Fruit fly (Drosophila melanogaster) whole organism, adult: ENCODE results near the gene CG14431.

Experiments
- CG11617 ChIP-seq: fragments of 200-800 bp; sonication (Bioruptor generic); optimal IDR thresholded peaks from 2 replicates; lab custom pipeline; 2017; ENCODE audit warnings: mild to moderate bottlenecking, missing biosample characterization, missing genetic modification reagents, missing genetic modification characterization
- CG12768 ChIP-seq: fragments of 200-800 bp; sonication (Bioruptor generic); optimal IDR thresholded peaks from 2 replicates; lab custom pipeline; 2017; ENCODE audit warnings: missing biosample characterization, missing genetic modification characterization, mild to moderate bottlenecking, moderate library complexity, missing genetic modification reagents
- CG14711 ChIP-seq: fragments of 200-800 bp; sonication (Bioruptor generic); optimal IDR thresholded peaks from 2 replicates; lab custom pipeline; 2018; ENCODE audit warnings: missing biosample characterization, mild to moderate bottlenecking, missing genetic modification characterization, moderate library complexity
- CG1620 ChIP-seq: fragments of 200-800 bp; sonication (Bioruptor generic); optimal IDR thresholded peaks from 2 replicates; lab custom pipeline; 2016; ENCODE audit warnings: missing biosample characterization, missing genetic modification characterization
- CG33017 ChIP-seq: fragments of 200-800 bp; sonication (Bioruptor generic); optimal IDR thresholded peaks from 2 replicates; lab custom pipeline; 2018; ENCODE audit warnings: missing biosample characterization, mild to moderate bottlenecking, missing genetic modification characterization, moderate library complexity
- CG5204 ChIP-seq: fragments of 200-800 bp; sonication (Bioruptor generic); optimal IDR thresholded peaks from 2 replicates; lab custom pipeline; 2016; ENCODE audit warnings: missing biosample characterization, missing genetic modification characterization
- CG7045 ChIP-seq: fragments of 200-800 bp; sonication (Bioruptor generic); optimal IDR thresholded peaks from 2 replicates; lab custom pipeline; 2017; ENCODE audit warnings: missing biosample characterization, mild to moderate bottlenecking, missing genetic modification characterization
- CG7101 ChIP-seq: fragments of 200-800 bp; sonication (Bioruptor generic); optimal IDR thresholded peaks from 2 replicates; lab custom pipeline; 2018; ENCODE audit warnings: missing biosample characterization, mild to moderate bottlenecking, missing genetic modification characterization, moderate library complexity
- Clk ChIP-seq: fragments of 200-800 bp; sonication (Bioruptor generic); optimal IDR thresholded peaks from 2 replicates; lab custom pipeline; 2017; ENCODE audit warnings: missing biosample characterization, missing genetic modification characterization
- Crg-1 ChIP-seq: fragments of 200-800 bp; sonication (Bioruptor generic); optimal IDR thresholded peaks from 2 replicates; lab custom pipeline; 2016; ENCODE audit warnings: missing biosample characterization, missing genetic modification characterization
- Hr96 ChIP-seq: fragments of 200-800 bp; sonication (Bioruptor generic); optimal IDR thresholded peaks from 2 replicates; lab custom pipeline; 2016; ENCODE audit warnings: missing biosample characterization, missing genetic modification characterization
- Mnt ChIP-seq: fragments of 200-800 bp; sonication (Bioruptor generic); optimal IDR thresholded peaks from 2 replicates; lab custom pipeline; 2016; ENCODE audit warnings: missing biosample characterization, mild to moderate bottlenecking, missing genetic modification characterization
- bab1 ChIP-seq: fragments of 200-800 bp; sonication (Bioruptor generic); optimal IDR thresholded peaks from 3 replicates; lab custom pipeline; 2019; ENCODE audit warnings: missing biosample characterization, mild to moderate bottlenecking, missing genetic modification characterization, moderate library complexity
- cic ChIP-seq: fragments of 200-800 bp; sonication (Bioruptor generic); optimal IDR thresholded peaks from 2 replicates; lab custom pipeline; 2017; ENCODE audit warnings: missing biosample characterization, mild to moderate bottlenecking, missing genetic modification characterization, moderate library complexity
- cnc ChIP-seq, 2 experiments: fragments of >200 bp; optimal IDR thresholded peaks; 2 replicates each; lab custom pipeline; 2017
- kay ChIP-seq: fragments of 200-800 bp; sonication (Bioruptor generic); peaks from one replicate; lab custom pipeline; 2016; ENCODE audit warnings: missing biosample characterization, missing genetic modification characterization, borderline replicate concordance
- ovo ChIP-seq: fragments of 200-800 bp; sonication (Bioruptor generic); optimal IDR thresholded peaks from 2 replicates; lab custom pipeline; 2016; ENCODE audit warnings: missing biosample characterization, missing genetic modification characterization
- pad ChIP-seq: fragments of 200-800 bp; sonication (Bioruptor generic); optimal IDR thresholded peaks from 3 replicates; lab custom pipeline; 2017; ENCODE audit warnings: missing biosample characterization, missing genetic modification characterization, mild to moderate bottlenecking, moderate library complexity, missing genetic modification reagents
- tj ChIP-seq: fragments of 200-800 bp; sonication (Bioruptor generic); optimal IDR thresholded peaks from 3 replicates; lab custom pipeline; 2017; ENCODE audit warnings: missing biosample characterization, mild to moderate bottlenecking, missing genetic modification characterization, moderate library complexity
- toe ChIP-seq: fragments of 200-800 bp; sonication (Bioruptor generic); optimal IDR thresholded peaks from 2 replicates; lab custom pipeline; 2016; ENCODE audit warnings: missing biosample characterization, missing genetic modification characterization

CG14431 gene

DNA sequence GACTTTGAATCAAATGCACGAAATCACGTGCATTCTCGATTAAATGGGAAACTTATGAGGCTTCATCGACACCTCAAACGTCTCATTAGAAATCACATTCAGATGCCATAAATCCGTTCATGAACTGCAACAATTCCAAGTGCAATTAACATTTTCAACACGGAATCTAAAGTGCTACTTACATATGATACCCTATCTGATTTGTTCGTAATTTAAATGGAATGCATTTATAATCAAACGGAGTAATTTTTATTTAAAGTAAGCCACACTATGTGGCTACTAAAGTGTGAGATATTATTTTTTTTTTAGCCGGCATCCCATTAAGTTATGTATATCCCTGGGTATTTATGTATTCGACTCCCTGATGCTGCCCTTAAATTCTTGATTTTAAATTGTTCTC, 99.6 kb downstream of the CG14431 start:
- TF ChIP-seq CG33017 (tag; lab: Kevin White, UChicago) (no peak), CG14711 (tag; lab: Kevin White, UChicago) (peak; percentile 13)

DNA sequence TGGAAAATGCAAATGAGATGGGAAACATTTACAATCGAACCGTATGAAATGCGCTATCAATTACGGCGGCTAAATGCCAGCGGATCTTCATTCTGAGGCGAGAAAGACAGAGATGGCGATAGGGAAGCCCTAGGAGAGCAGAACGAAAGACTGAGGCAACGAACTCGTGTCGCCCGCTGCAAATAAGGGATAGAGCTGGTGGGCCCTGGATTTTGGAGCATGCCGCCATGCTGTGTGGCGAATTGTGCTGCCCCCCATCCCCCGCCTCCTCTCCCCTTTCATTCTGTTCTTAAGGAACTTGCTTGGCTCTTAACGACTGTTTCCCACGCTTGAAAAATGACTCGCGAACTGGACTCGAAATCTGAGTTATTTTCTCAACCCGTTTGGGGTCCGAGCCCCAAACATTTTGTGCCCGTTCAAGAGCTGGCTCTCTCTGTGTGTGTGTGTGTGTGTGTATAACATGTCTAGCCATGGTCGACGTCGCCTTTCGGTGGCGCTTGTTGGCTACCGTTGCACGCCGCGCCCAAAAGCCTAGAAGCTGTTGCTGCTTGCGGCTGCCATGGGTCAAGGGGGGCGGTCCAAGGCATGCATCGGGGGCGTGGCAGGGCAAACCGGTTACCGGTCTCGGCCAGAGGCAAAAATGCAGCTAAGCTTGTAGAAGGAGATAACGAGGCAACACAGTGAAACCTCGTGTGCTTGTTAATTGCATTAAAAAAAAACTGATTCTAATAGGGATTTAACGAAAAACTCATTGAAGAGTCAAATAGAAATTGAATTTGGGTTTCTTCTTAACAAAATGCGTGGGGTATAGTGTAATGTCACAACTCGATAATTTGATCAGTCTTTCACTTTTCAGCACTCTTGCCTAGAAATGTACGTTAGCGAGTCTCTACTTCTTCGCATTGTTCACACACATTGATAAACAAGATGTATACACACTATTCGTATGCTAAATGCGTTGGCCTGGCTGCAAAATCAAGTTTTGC, 100.3 kb downstream of the CG14431 start:
- TF ChIP-seq Crg-1 (GFP tag; lab: Kevin White, UChicago) (no peak), Clk (no peak), CG7101 (peak; percentile 1), cic (GFP tag; lab: Kevin White, UChicago) (no peak), CG14711 (tag; lab: Kevin White, UChicago) (no peak)

DNA sequence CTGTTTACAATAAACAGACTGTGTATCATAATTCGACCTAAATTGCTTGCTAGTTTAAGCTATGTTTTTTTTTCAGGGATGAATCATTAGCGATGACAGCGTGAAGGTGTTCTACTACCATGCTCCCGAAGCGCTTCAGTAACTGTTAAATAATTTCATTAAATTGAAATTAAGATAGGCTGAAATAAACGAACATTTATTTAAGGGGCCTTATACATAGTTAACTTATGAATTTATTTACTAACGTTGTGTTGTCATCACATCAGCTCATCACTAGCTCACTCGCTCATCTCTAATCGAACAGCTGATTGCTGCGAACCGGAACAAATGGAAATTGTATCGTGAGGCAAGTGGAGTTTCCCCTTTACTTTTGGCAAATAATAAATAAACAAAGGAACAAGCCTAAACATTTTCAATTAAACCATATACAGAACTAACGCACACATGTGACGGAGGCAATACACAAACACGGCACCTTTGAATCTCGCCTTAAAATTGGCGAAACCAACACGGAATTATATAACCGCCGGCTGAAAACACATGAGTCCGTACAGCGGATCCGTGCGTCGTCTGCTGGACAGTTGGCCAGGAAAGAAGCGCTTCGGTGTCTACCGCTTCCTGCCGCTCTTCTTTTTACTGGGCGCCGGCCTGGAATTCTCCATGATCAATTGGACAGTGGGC, 103.1 kb downstream of the CG14431 start, which contains the start of the genes cm, sloth1 and sloth2:
Gene cm, minus strand, starts transcription at position 83 of the 681 bp plus-strand sequence.
Gene sloth1, plus strand, starts transcription at position 295 of the 681 bp plus-strand sequence.
Gene sloth2, plus strand, starts transcription at position 295 of the 681 bp plus-strand sequence.
- TF ChIP-seq ovo (GFP tag; lab: Kevin White, UChicago), result peak; percentile 82
- peak; percentile 78 for TF ChIP-seq CG5204 (GFP tag; lab: Kevin White, UChicago)
- TF ChIP-seq CG1620, result peak; percentile 93
- TF ChIP-seq toe (GFP tag; lab: Kevin White, UChicago), result peak; percentile 79
- TF ChIP-seq CG14711 (tag; lab: Kevin White, UChicago), result peak; percentile 87
- peak; percentile 48 for TF ChIP-seq CG12768 (GFP tag; lab: Kevin White, UChicago)
- peak; percentile 74 for TF ChIP-seq kay (GFP tag; lab: Kevin White, UChicago)
- TF ChIP-seq cic (GFP tag; lab: Kevin White, UChicago), result peak; percentile 11
- TF ChIP-seq Hr96, result peak; percentile 90
- TF ChIP-seq CG33017 (tag; lab: Kevin White, UChicago), result peak; percentile 77
- peak; percentile 89 for TF ChIP-seq Mnt
- peak; percentile 94 for TF ChIP-seq CG7101
- peak; percentile 77 for TF ChIP-seq pad (GFP tag; lab: Kevin White, UChicago)
- peak; percentile 76 for TF ChIP-seq tj (GFP tag; lab: Kevin White, UChicago)
- TF ChIP-seq Crg-1 (GFP tag; lab: Kevin White, UChicago), result peak; percentile 91
- peak; percentile 59 for TF ChIP-seq CG7045 (GFP tag; lab: Kevin White, UChicago)
- TF ChIP-seq bab1 (GFP tag; lab: Kevin White, UChicago), result peak; percentile 96
- no peak for TF ChIP-seq cnc (optimal IDR thresholded peaks at IDR 0.05; lab: Kevin White, UChicago)
- no peak for TF ChIP-seq Clk
- peak; percentile 87 for TF ChIP-seq CG11617 (GFP tag; lab: Kevin White, UChicago)

DNA sequence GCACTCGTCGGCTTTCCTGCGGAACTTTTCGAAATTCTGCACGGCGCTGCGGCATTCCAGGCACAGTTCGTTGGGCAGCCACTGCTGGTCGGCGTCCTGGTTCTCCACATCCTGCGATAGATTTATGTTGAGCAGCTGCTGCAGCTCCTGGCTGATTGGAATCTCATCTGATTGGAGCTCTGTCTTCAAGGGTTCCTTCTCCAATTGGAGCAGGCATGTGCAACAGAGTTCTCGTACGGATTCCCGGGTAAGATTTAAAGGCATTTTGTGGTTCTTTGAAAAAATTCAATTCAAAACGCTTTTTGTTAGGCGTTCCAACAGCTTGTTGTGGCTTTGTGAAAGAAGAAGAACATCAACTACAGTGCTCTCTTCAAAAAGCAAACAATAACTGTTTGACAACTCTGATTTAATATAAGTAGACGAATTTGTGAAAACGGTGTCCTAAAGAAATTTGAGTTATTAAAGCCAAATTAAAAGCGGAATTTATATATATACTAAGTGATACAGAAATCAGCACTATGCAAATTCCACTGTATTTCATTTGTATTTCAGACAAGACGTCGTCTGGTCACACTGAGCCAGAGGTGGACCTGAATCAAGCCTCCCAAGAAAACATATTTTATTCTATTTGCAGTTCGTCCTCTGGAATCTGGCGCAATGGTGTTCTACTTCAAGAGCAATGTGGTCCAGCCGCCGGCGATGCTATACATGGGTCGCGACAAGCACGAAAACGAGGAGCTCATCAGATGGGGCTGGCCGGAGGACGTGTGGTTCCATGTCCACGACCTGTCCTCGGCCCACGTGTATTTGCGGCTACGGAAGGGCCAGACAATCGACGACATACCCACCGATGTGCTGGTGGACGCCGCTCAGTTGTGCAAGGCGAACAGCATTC, 105.5 kb downstream of the CG14431 start, which contains the start of the genes CG3032 and CG4593:
Gene CG3032, minus strand, starts transcription at position 562 of the 895 bp plus-strand sequence.
Gene CG4593, plus strand, starts transcription at position 568 of the 895 bp plus-strand sequence.
- peak; percentile 83 for TF ChIP-seq Mnt
- peak; percentile 96 for TF ChIP-seq CG7101
- peak; percentile 28 for TF ChIP-seq ovo (GFP tag; lab: Kevin White, UChicago)
- peak; percentile 14 for TF ChIP-seq kay (GFP tag; lab: Kevin White, UChicago)
- peak; percentile 85 for TF ChIP-seq CG33017 (tag; lab: Kevin White, UChicago)
- peak; percentile 75 for TF ChIP-seq CG5204 (GFP tag; lab: Kevin White, UChicago)
- peak; percentile 66 for TF ChIP-seq CG11617 (GFP tag; lab: Kevin White, UChicago)
- no peak for TF ChIP-seq Clk
- TF ChIP-seq tj (GFP tag; lab: Kevin White, UChicago), result peak; percentile 53
- TF ChIP-seq CG1620, result peak; percentile 85
- peak; percentile 66 for TF ChIP-seq pad (GFP tag; lab: Kevin White, UChicago)
- peak; percentile 76 for TF ChIP-seq Crg-1 (GFP tag; lab: Kevin White, UChicago)
- TF ChIP-seq CG7045 (GFP tag; lab: Kevin White, UChicago), result peak; percentile 68
- TF ChIP-seq cnc (optimal IDR thresholded peaks at IDR 0.05; lab: Kevin White, UChicago), result no peak
- TF ChIP-seq cic (GFP tag; lab: Kevin White, UChicago), result no peak
- TF ChIP-seq Hr96, result peak; percentile 85
- TF ChIP-seq CG12768 (GFP tag; lab: Kevin White, UChicago), result peak; percentile 70
- TF ChIP-seq bab1 (GFP tag; lab: Kevin White, UChicago), result peak; percentile 93
- TF ChIP-seq CG14711 (tag; lab: Kevin White, UChicago), result peak; percentile 93
- TF ChIP-seq toe (GFP tag; lab: Kevin White, UChicago), result peak; percentile 63

DNA sequence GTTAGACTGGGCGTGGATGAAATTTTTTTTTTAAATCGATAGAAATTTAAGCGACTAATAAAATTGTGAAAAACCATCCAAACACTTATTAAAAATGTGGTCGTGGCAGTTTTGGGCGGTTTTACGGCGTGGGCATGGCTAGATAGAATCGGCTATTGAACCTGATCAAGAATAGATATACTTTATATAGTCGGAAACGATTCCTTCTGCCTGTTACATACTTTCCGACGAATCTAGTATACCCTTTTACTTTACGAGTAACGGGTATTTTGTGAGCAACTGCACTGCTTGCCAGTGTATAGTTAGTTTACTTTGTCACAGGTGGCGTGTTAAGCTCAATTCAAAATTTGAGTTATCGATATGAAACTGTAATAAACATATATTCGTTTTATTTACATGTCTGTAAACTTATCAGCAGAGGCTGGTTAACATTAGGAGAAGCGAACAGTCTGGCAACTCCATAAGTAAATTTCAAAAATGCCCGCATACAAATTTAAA, 106.9 kb downstream of the CG14431 start:
- peak; percentile 23 for TF ChIP-seq toe (GFP tag; lab: Kevin White, UChicago)
- TF ChIP-seq CG7045 (GFP tag; lab: Kevin White, UChicago), result no peak
- TF ChIP-seq CG33017 (tag; lab: Kevin White, UChicago), result no peak
- no peak for TF ChIP-seq tj (GFP tag; lab: Kevin White, UChicago)
- no peak for TF ChIP-seq ovo (GFP tag; lab: Kevin White, UChicago)
- TF ChIP-seq cic (GFP tag; lab: Kevin White, UChicago), result peak; percentile 98
- TF ChIP-seq CG12768 (GFP tag; lab: Kevin White, UChicago), result no peak
- TF ChIP-seq CG5204 (GFP tag; lab: Kevin White, UChicago), result peak; percentile 2
- peak; percentile 13 for TF ChIP-seq CG1620
- TF ChIP-seq pad (GFP tag; lab: Kevin White, UChicago), result peak; percentile 18
- peak; percentile 78 for TF ChIP-seq kay (GFP tag; lab: Kevin White, UChicago)
- peak; percentile 47 for TF ChIP-seq Mnt
- peak; percentile 66 for TF ChIP-seq Hr96
- peak; percentile 72 for TF ChIP-seq bab1 (GFP tag; lab: Kevin White, UChicago)
- peak; percentile 43 for TF ChIP-seq CG7101
- TF ChIP-seq Clk, result no peak
- peak; percentile 44 for TF ChIP-seq CG11617 (GFP tag; lab: Kevin White, UChicago)
- TF ChIP-seq Crg-1 (GFP tag; lab: Kevin White, UChicago), result peak; percentile 31
- peak; percentile 19 for TF ChIP-seq CG14711 (tag; lab: Kevin White, UChicago)
- no peak for TF ChIP-seq cnc (optimal IDR thresholded peaks at IDR 0.05; lab: Kevin White, UChicago)
